Fruit fly (Drosophila melanogaster) whole organism, embryonic: ENCODE data around the gene DPCoAC.

Experiments used
- Ada2b ChIP-seq: fragments of 200-800 bp; sonication (Bioruptor generic); IDR thresholded peaks from 2 replicates; pipeline ENCODE4 v1.3.6; 2022; ENCODE audit warnings: missing biosample characterization, missing genetic modification characterization
- CG10274 ChIP-seq: fragments of 200-800 bp; sonication (Bioruptor generic); optimal IDR thresholded peaks from 3 replicates; lab custom pipeline; 2017; ENCODE audit warnings: missing biosample characterization, mild to moderate bottlenecking, missing genetic modification characterization
- CG10959 ChIP-seq: fragments of 200-800 bp; sonication (Bioruptor generic); IDR thresholded peaks from 2 replicates; pipeline ENCODE4 v1.3.6; 2022; ENCODE audit warnings: missing biosample characterization, missing genetic modification characterization
- CG11398 ChIP-seq: fragments of 200-800 bp; sonication (Bioruptor generic); optimal IDR thresholded peaks from 2 replicates; lab custom pipeline; 2016; ENCODE audit warnings: missing biosample characterization, missing genetic modification characterization
- CG11696 ChIP-seq: fragments of 200-800 bp; sonication (Bioruptor generic); IDR thresholded peaks from 2 replicates; pipeline ENCODE4 v1.3.6; 2022; ENCODE audit warnings: missing biosample characterization, missing genetic modification characterization
- CG12071 ChIP-seq: fragments of 200-800 bp; sonication (Bioruptor generic); optimal IDR thresholded peaks from 3 replicates; lab custom pipeline; 2018; ENCODE audit warnings: missing biosample characterization, mild to moderate bottlenecking, missing genetic modification characterization
- CG12155 ChIP-seq: fragments of 200-800 bp; sonication (Bioruptor generic); optimal IDR thresholded peaks from 3 replicates; lab custom pipeline; 2016; ENCODE audit warnings: missing biosample characterization, missing genetic modification characterization
- CG14860 ChIP-seq: fragments of 200-800 bp; sonication (Bioruptor generic); IDR thresholded peaks from 3 replicates; pipeline ENCODE4 v1.3.6; 2022; ENCODE audit warnings: missing biosample characterization, missing genetic modification characterization; ENCODE audit not compliant: partially characterized antibody
- CG17912 ChIP-seq: fragments of 200-800 bp; sonication (Bioruptor generic); optimal IDR thresholded peaks from 2 replicates; lab custom pipeline; 2018; ENCODE audit warnings: missing biosample characterization, mild to moderate bottlenecking, missing genetic modification characterization
- CG2120 ChIP-seq: fragments of 200-800 bp; sonication (Bioruptor generic); optimal IDR thresholded peaks from 3 replicates; lab custom pipeline; 2016; ENCODE audit warnings: missing biosample characterization, missing genetic modification characterization
- CG2202 ChIP-seq: fragments of 200-800 bp; sonication (Bioruptor generic); optimal IDR thresholded peaks from 2 replicates; lab custom pipeline; 2018; ENCODE audit warnings: missing biosample characterization, mild to moderate bottlenecking, missing genetic modification characterization
- CG2875 ChIP-seq: fragments of 200-800 bp; sonication (Bioruptor generic); optimal IDR thresholded peaks from 2 replicates; lab custom pipeline; 2017; ENCODE audit warnings: missing biosample characterization, mild to moderate bottlenecking, missing genetic modification characterization, missing genetic modification reagents
- CG32767 ChIP-seq: fragments of 200-800 bp; sonication (Bioruptor generic); IDR thresholded peaks from 2 replicates; pipeline ENCODE4 v1.3.6; 2022; ENCODE audit warnings: missing biosample characterization, missing genetic modification characterization
- CG3407 ChIP-seq: fragments of 200-800 bp; sonication (Bioruptor generic); optimal IDR thresholded peaks from 2 replicates; lab custom pipeline; 2018; ENCODE audit warnings: missing biosample characterization, mild to moderate bottlenecking, missing genetic modification characterization
- CG34376 ChIP-seq: fragments of 200-800 bp; sonication (Bioruptor generic); optimal IDR thresholded peaks from 2 replicates; lab custom pipeline; 2018; ENCODE audit warnings: missing biosample characterization, mild to moderate bottlenecking, missing genetic modification characterization
- CG4328 ChIP-seq: fragments of 200-800 bp; sonication (Bioruptor generic); optimal IDR thresholded peaks from 3 replicates; lab custom pipeline; 2017; ENCODE audit warnings: missing biosample characterization, missing genetic modification reagents, missing genetic modification characterization
- CG4360 ChIP-seq: fragments of 200-800 bp; sonication (Bioruptor generic); IDR thresholded peaks from 2 replicates; pipeline ENCODE4 v1.3.6; 2022; ENCODE audit warnings: missing biosample characterization, missing genetic modification characterization
- CG5245 ChIP-seq: fragments of 200-800 bp; sonication (Bioruptor generic); optimal IDR thresholded peaks from 3 replicates; lab custom pipeline; 2016; ENCODE audit warnings: missing biosample characterization, missing genetic modification characterization
- CG6272 ChIP-seq: fragments of 200-800 bp; sonication (Bioruptor generic); IDR thresholded peaks from 2 replicates; pipeline ENCODE4 v1.3.6; 2022; ENCODE audit warnings: missing biosample characterization, missing genetic modification characterization
- CG6689 ChIP-seq: fragments of 200-800 bp; sonication (Bioruptor generic); IDR thresholded peaks from 2 replicates; pipeline ENCODE4 v1.3.6; 2022; ENCODE audit warnings: missing biosample characterization, missing genetic modification characterization
- CG8478 ChIP-seq: fragments of >200 bp; optimal IDR thresholded peaks from 2 replicates; lab custom pipeline; 2018
- CG8924 ChIP-seq: fragments of 200-800 bp; optimal IDR thresholded peaks from 3 replicates; lab custom pipeline; 2019; ENCODE audit warnings: missing biosample characterization, mild to moderate bottlenecking, missing genetic modification characterization, moderate library complexity
- CG9215 ChIP-seq: fragments of 200-800 bp; sonication (Bioruptor generic); IDR thresholded peaks from 2 replicates; pipeline ENCODE4 v1.3.6; 2022; ENCODE audit warnings: missing biosample characterization, missing genetic modification characterization
- CTCF ChIP-seq: fragments of 200-800 bp; sonication (Bioruptor generic); optimal IDR thresholded peaks from 2 replicates; lab custom pipeline; 2017; ENCODE audit warnings: missing biosample characterization, mild to moderate bottlenecking, missing genetic modification characterization, moderate library complexity
- D ChIP-seq, 2 experiments: fragments of 200-800 bp in 1 of 2; fragments of >200 bp in 1 of 2; sonication (Bioruptor generic) in 1 of 2; optimal IDR thresholded peaks; 2 replicates in 1 of 2; 3 replicates in 1 of 2; lab custom pipeline; 2017; ENCODE audit warnings: mild to moderate bottlenecking in 1 of 2, missing biosample characterization in 1 of 2, missing genetic modification characterization in 1 of 2, missing genetic modification reagents in 1 of 2
- E2f1 ChIP-seq: fragments of 200-800 bp; sonication (Bioruptor generic); IDR thresholded peaks from 2 replicates; pipeline ENCODE4 v1.3.6; 2022; ENCODE audit warnings: missing biosample characterization, missing genetic modification characterization
- Fer2 ChIP-seq: fragments of 200-800 bp; sonication (Bioruptor generic); optimal IDR thresholded peaks from 2 replicates; lab custom pipeline; 2018; ENCODE audit warnings: missing biosample characterization, mild to moderate bottlenecking, missing genetic modification characterization, moderate library complexity
- Hr51 ChIP-seq, 2 experiments: fragments of 200-800 bp; sonication (Bioruptor generic); optimal IDR thresholded peaks; 2 replicates in 1 of 2; 3 replicates in 1 of 2; lab custom pipeline; 2016 to 2018; ENCODE audit warnings: missing biosample characterization in 2 of 2, missing genetic modification characterization in 2 of 2, mild to moderate bottlenecking in 1 of 2, moderate library complexity in 1 of 2
- Lim3 ChIP-seq: fragments of 200-800 bp; sonication (Bioruptor generic); IDR thresholded peaks from 2 replicates; pipeline ENCODE4 v1.3.6; 2022; ENCODE audit warnings: missing biosample characterization, missing genetic modification characterization
- Stat92E ChIP-seq, 3 experiments: fragments of >200 bp in 2 of 3; fragments of 200-800 bp in 1 of 3; sonication (Bioruptor generic) in 1 of 3; optimal IDR thresholded peaks; 2 replicates each; lab custom pipeline; 2017 to 2019; ENCODE audit warnings: missing biosample characterization in 3 of 3, missing genetic modification characterization in 3 of 3, mild to moderate bottlenecking in 1 of 3, moderate library complexity in 1 of 3
- bbx ChIP-seq: fragments of 200-800 bp; sonication (Bioruptor generic); IDR thresholded peaks from 2 replicates; pipeline ENCODE4 v1.3.6; 2022; ENCODE audit warnings: missing biosample characterization, missing genetic modification characterization; ENCODE audit not compliant: partially characterized antibody
- bigmax ChIP-seq: fragments of 200-800 bp; sonication (Bioruptor generic); optimal IDR thresholded peaks from 2 replicates; lab custom pipeline; 2018; ENCODE audit warnings: missing biosample characterization, mild to moderate bottlenecking, missing genetic modification characterization
- cas ChIP-seq: fragments of 200-800 bp; sonication (Bioruptor generic); IDR thresholded peaks from 2 replicates; pipeline ENCODE4 v1.3.6; 2022; ENCODE audit warnings: missing biosample characterization, missing genetic modification characterization
- dan ChIP-seq: fragments of 200-800 bp; sonication (Bioruptor generic); IDR thresholded peaks from 2 replicates; pipeline ENCODE4 v1.3.6; 2022; ENCODE audit warnings: missing biosample characterization, missing genetic modification characterization
- gem ChIP-seq: fragments of 200-800 bp; sonication (Bioruptor generic); optimal IDR thresholded peaks from 2 replicates; lab custom pipeline; 2019; ENCODE audit warnings: missing biosample characterization, mild to moderate bottlenecking, missing genetic modification characterization, moderate library complexity
- gfzf ChIP-seq: fragments of 200-800 bp; sonication (Bioruptor generic); optimal IDR thresholded peaks from 2 replicates; lab custom pipeline; 2016; ENCODE audit warnings: missing biosample characterization, mild to moderate bottlenecking, missing genetic modification characterization, moderate library complexity
- hb ChIP-seq: fragments of 200-800 bp; sonication (Bioruptor generic); IDR thresholded peaks from 3 replicates; pipeline ENCODE4 v1.3.6; 2022; ENCODE audit warnings: missing biosample characterization, missing genetic modification characterization; ENCODE audit not compliant: partially characterized antibody
- maf-S ChIP-seq: fragments of 200-800 bp; sonication (Bioruptor generic); optimal IDR thresholded peaks from 2 replicates; lab custom pipeline; 2016; ENCODE audit warnings: missing biosample characterization, missing genetic modification characterization
- mld ChIP-seq: fragments of 200-800 bp; sonication (Bioruptor generic); IDR thresholded peaks from 3 replicates; pipeline ENCODE4 v1.3.6; 2022; ENCODE audit warnings: missing biosample characterization, missing genetic modification characterization; ENCODE audit not compliant: partially characterized antibody
- pros ChIP-seq: fragments of 200-800 bp; sonication (Bioruptor generic); optimal IDR thresholded peaks from 3 replicates; lab custom pipeline; 2019; ENCODE audit warnings: missing biosample characterization, mild to moderate bottlenecking, missing genetic modification characterization, moderate library complexity
- psq ChIP-seq: fragments of 200-800 bp; sonication (Bioruptor generic); optimal IDR thresholded peaks from 2 replicates; lab custom pipeline; 2017; ENCODE audit warnings: missing biosample characterization, missing genetic modification characterization
- pzg ChIP-seq: fragments of 200-800 bp; sonication (Bioruptor generic); optimal IDR thresholded peaks from 3 replicates; lab custom pipeline; 2018; ENCODE audit warnings: missing biosample characterization, mild to moderate bottlenecking, missing genetic modification characterization, moderate library complexity
- sens-2 ChIP-seq: fragments of 200-800 bp; sonication (Bioruptor generic); IDR thresholded peaks from 2 replicates; pipeline ENCODE4 v1.3.6; 2022; ENCODE audit warnings: missing biosample characterization, missing genetic modification characterization
- seq ChIP-seq: fragments of 200-800 bp; sonication (Bioruptor generic); IDR thresholded peaks from 2 replicates; pipeline ENCODE4 v1.3.6; 2022; ENCODE audit warnings: missing biosample characterization, missing genetic modification characterization
- slou ChIP-seq: fragments of 200-800 bp; sonication (Bioruptor generic); optimal IDR thresholded peaks from 3 replicates; lab custom pipeline; 2016; ENCODE audit warnings: missing biosample characterization, missing genetic modification characterization
- sr ChIP-seq: fragments of 200-800 bp; sonication (Bioruptor generic); IDR thresholded peaks from 3 replicates; pipeline ENCODE4 v1.3.6; 2022; ENCODE audit warnings: missing biosample characterization, missing genetic modification characterization
- tgo ChIP-seq: fragments of 200-800 bp; sonication (Bioruptor generic); IDR thresholded peaks from 3 replicates; pipeline ENCODE4 v1.3.6; 2022; ENCODE audit warnings: missing biosample characterization, missing genetic modification characterization
- ttk ChIP-seq: fragments of 200-800 bp; sonication (Bioruptor generic); IDR thresholded peaks from 2 replicates; pipeline ENCODE4 v2.1.2; 2022; ENCODE audit warnings: missing biosample characterization, missing genetic modification characterization
- wor ChIP-seq: fragments of 200-800 bp; sonication (Bioruptor generic); IDR thresholded peaks from 2 replicates; pipeline ENCODE4 v1.3.6; 2022; ENCODE audit warnings: missing biosample characterization, missing genetic modification characterization

The DPCoAC gene

DNA sequence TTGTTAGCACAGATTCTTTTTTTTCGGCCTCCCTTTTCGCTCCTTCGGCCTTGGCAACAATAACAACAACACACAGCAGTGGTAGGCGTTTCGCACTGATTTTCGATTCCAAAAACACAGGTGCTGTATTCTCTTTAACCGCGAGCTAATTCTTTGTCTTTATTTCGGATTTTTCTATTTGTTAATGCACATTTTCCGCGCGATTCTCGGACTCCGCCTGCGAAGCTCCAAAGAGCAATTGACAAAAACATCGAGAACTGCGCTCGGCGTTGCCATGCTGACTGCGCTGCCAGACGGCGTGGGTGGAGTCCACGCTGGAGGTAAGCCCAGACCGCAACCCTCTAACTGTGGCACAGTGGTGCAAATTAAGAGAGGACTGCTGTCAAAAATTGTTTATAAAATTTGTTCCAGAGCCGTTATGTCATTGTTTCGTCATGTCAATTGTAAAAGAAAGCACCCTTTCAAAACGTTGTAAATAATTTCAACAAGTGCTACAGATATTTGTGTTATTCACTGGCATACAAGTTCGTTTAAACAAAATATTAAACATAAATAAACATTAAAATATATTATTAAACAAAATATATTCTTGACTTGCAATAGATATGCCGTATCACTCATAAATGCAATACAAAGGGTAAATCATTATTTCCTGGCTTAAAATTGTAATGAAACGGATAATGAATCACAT, at the start of gene DPCoAC, which contains the start of gene CG5180 (continued):
- TF ChIP-seq wor (peak; percentile 26; the same call in 1 of the 2 replicates), CG8478 (lab: Kevin White, UChicago) (no peak), CG11398 (peak; percentile 7), CG6272 (GFP tag; lab: Robert Waterston, UW) (peak; percentile 80), cas (peak; percentile 44; the same call in 1 of the 2 replicates), CG6689 (GFP tag; lab: Robert Waterston, UW) (peak; percentile 57; the same call in 1 of the 2 replicates), psq (GFP tag; lab: Kevin White, UChicago) (peak; percentile 36), maf-S (GFP tag; lab: Kevin White, UChicago) (peak; percentile 62), CG2875 (GFP tag; lab: Kevin White, UChicago) (no peak), CG9215 (GFP tag; lab: Robert Waterston, UW) (peak; percentile 4; the same call in 1 of the 2 replicates), D (optimal IDR thresholded peaks at IDR 0.05; lab: Kevin White, UChicago) (peak; percentile 0), D (GFP tag; optimal IDR thresholded peaks at IDR 0.05; lab: Kevin White, UChicago) (peak; percentile 40), tgo (GFP tag; lab: Robert Waterston, UW) (peak; percentile 72; the same call in 2 of the 3 replicates), Ada2b (peak; percentile 71), CG4360 (GFP tag; lab: Robert Waterston, UW) (peak; percentile 64), CG32767 (GFP tag; lab: Robert Waterston, UW) (no peak), Stat92E (GFP tag; optimal IDR thresholded peaks at IDR 0.05; lab: Kevin White, UChicago) (peak in 1 of 3 experiments; percentile 83), CG11696 (0 out of 2 replicates have a peak, but pooled peaks have one; percentile 43), pzg (GFP tag; lab: Kevin White, UChicago) (peak; percentile 94), CTCF (GFP tag; lab: Kevin White, UChicago) (peak; percentile 56), CG10959 (GFP tag; lab: Robert Waterston, UW) (peak; percentile 57), bigmax (GFP tag; lab: Kevin White, UChicago) (peak; percentile 16), CG5245 (GFP tag; lab: Kevin White, UChicago) (peak; percentile 41), CG8924 (peak; percentile 59), CG34376 (GFP tag; lab: Kevin White, UChicago) (peak; percentile 60), CG4328 (GFP tag; lab: Kevin White, UChicago) (no peak), CG3407 (GFP tag; lab: Kevin White, UChicago) (no peak), dan (no peak), bbx (GFP tag; lab: Robert Waterston, UW) (peak; percentile 76), hb (GFP tag; lab: Robert Waterston, UW) (peak; percentile 65; the same call in 2 of the 3 replicates), CG12071 (GFP tag; lab: Kevin White, UChicago) (no peak), sr (GFP tag; lab: Robert Waterston, UW) (peak; percentile 78), gfzf (GFP tag; lab: Kevin White, UChicago) (peak; percentile 47), gem (tag; lab: Kevin White, UChicago) (peak; percentile 56), Hr51 (GFP tag; optimal IDR thresholded peaks at IDR 0.05; lab: Kevin White, UChicago) (peak; percentile 66 to 70), sens-2 (no peak), CG10274 (GFP tag; lab: Kevin White, UChicago) (no peak), CG12155 (GFP tag; lab: Kevin White, UChicago) (peak; percentile 87), slou (peak; percentile 52), Lim3 (GFP tag; lab: Robert Waterston, UW) (no peak), CG2120 (GFP tag; lab: Kevin White, UChicago) (peak; percentile 78), E2f1 (GFP tag; lab: Robert Waterston, UW) (peak; percentile 52), pros (GFP tag; lab: Kevin White, UChicago) (no peak), seq (peak; percentile 40; the same call in 1 of the 2 replicates), Fer2 (tag; lab: Kevin White, UChicago) (no peak), ttk (peak; percentile 24; the same call in 1 of the 2 replicates), CG17912 (GFP tag; lab: Kevin White, UChicago) (peak; percentile 62), CG14860 (peak; percentile 39; the same call in 1 of the 3 replicates), CG2202 (no peak), mld (GFP tag; lab: Robert Waterston, UW) (no peak)
